Worm (Caenorhabditis elegans) whole organism, L2 larva: ENCODE results near the gene Y6G8.15.
A peak's percentile ranks its signal among the peaks of the same experiment; 100 is the strongest.

Experiments used
- F13H6.1 ChIP-seq: sonication (generic microtip); optimal IDR thresholded peaks from 2 replicates; lab custom pipeline; 2016; ENCODE audit warnings: missing genetic modification characterization, missing compliant biosample characterization
- R02D3.7 ChIP-seq: fragments of 150-350 bp; optimal IDR thresholded peaks from 2 replicates; lab custom pipeline; 2014; ENCODE audit warnings: missing biosample characterization, missing genetic modification characterization
- ZK546.5 ChIP-seq: sonication (generic microtip); optimal IDR thresholded peaks from 2 replicates; lab custom pipeline; 2017; ENCODE audit warnings: missing biosample characterization, missing genetic modification characterization
- alr-1 ChIP-seq: fragments of 150-350 bp; optimal IDR thresholded peaks from 2 replicates; lab custom pipeline; 2014; ENCODE audit warnings: missing biosample characterization, missing genetic modification characterization
- ama-1 ChIP-seq: fragments of 150-350 bp; optimal IDR thresholded peaks from 2 replicates; lab custom pipeline; 2018; ENCODE audit warnings: inconsistent platforms
- blmp-1 ChIP-seq: sonication (generic microtip); optimal IDR thresholded peaks from 2 replicates; lab custom pipeline; 2017; ENCODE audit warnings: missing genetic modification characterization, mild to moderate bottlenecking, missing compliant biosample characterization, antibody characterized with exemption, moderate library complexity; ENCODE audit not compliant: insufficient read depth
- ceh-82 ChIP-seq: fragments of 150-350 bp; optimal IDR thresholded peaks from 2 replicates; lab custom pipeline; 2014; ENCODE audit warnings: missing biosample characterization, missing genetic modification characterization
- crh-2 ChIP-seq: sonication (generic microtip); optimal IDR thresholded peaks from 2 replicates; lab custom pipeline; 2017; ENCODE audit warnings: missing biosample characterization, missing genetic modification characterization
- dmd-4 ChIP-seq: sonication (generic microtip); optimal IDR thresholded peaks from 2 replicates; lab custom pipeline; 2017; ENCODE audit warnings: missing biosample characterization, missing genetic modification characterization
- egl-27 ChIP-seq: sonication (generic microtip); optimal IDR thresholded peaks from 3 replicates; lab custom pipeline; 2017; ENCODE audit warnings: missing biosample characterization, missing genetic modification reagents, missing genetic modification characterization
- fos-1 ChIP-seq: fragments of 150-350 bp; optimal IDR thresholded peaks from 2 replicates; lab custom pipeline; 2014; ENCODE audit warnings: missing biosample characterization, missing genetic modification characterization
- lsy-2 ChIP-seq, 2 experiments: fragments of 150-350 bp in 1 of 2; sonication (generic microtip) in 1 of 2; optimal IDR thresholded peaks; 2 replicates each; lab custom pipeline; 2014 to 2017; ENCODE audit warnings: missing biosample characterization in 2 of 2, missing genetic modification characterization in 2 of 2
- mab-5 ChIP-seq: fragments of 150-350 bp; optimal IDR thresholded peaks from 2 replicates; lab custom pipeline; 2014; ENCODE audit warnings: missing biosample characterization, missing genetic modification characterization
- mbf-1 ChIP-seq: sonication (generic microtip); optimal IDR thresholded peaks from 2 replicates; lab custom pipeline; 2017; ENCODE audit warnings: missing biosample characterization, missing genetic modification characterization
- mdl-1 ChIP-seq, 2 experiments: fragments of 150-350 bp in 1 of 2; sonication (generic microtip) in 1 of 2; optimal IDR thresholded peaks; 2 replicates each; lab custom pipeline; 2017; ENCODE audit warnings: missing biosample characterization in 2 of 2, missing genetic modification characterization in 2 of 2
- nhr-10 ChIP-seq: sonication (generic microtip); optimal IDR thresholded peaks from 2 replicates; lab custom pipeline; 2017; ENCODE audit warnings: missing biosample characterization, missing genetic modification characterization
- nhr-11 ChIP-seq: fragments of 150-350 bp; optimal IDR thresholded peaks from 2 replicates; lab custom pipeline; 2014; ENCODE audit warnings: missing biosample characterization, missing genetic modification characterization
- nhr-12 ChIP-seq: fragments of 150-350 bp; optimal IDR thresholded peaks from 2 replicates; lab custom pipeline; 2014; ENCODE audit warnings: missing biosample characterization, missing genetic modification characterization
- nhr-129 ChIP-seq: fragments of 150-350 bp; optimal IDR thresholded peaks from 2 replicates; lab custom pipeline; 2014; ENCODE audit warnings: missing biosample characterization, missing genetic modification characterization
- nhr-23 ChIP-seq: fragments of 150-350 bp; optimal IDR thresholded peaks from 2 replicates; lab custom pipeline; 2014; ENCODE audit warnings: missing biosample characterization, missing genetic modification reagents, missing genetic modification characterization
- nhr-237 ChIP-seq: fragments of 150-350 bp; optimal IDR thresholded peaks from 2 replicates; lab custom pipeline; 2014; ENCODE audit warnings: missing biosample characterization, missing genetic modification characterization
- nhr-77 ChIP-seq: fragments of 150-350 bp; optimal IDR thresholded peaks from 2 replicates; lab custom pipeline; 2014; ENCODE audit warnings: missing biosample characterization, missing genetic modification characterization
- peb-1 ChIP-seq: fragments of 150-350 bp; optimal IDR thresholded peaks from 2 replicates; lab custom pipeline; 2014; ENCODE audit warnings: missing biosample characterization, missing genetic modification characterization
- skn-1 ChIP-seq: sonication (generic microtip); optimal IDR thresholded peaks from 2 replicates; lab custom pipeline; 2017; ENCODE audit warnings: missing biosample characterization, missing genetic modification characterization
- sma-3 ChIP-seq: sonication (generic microtip); optimal IDR thresholded peaks from 2 replicates; lab custom pipeline; 2016; ENCODE audit warnings: missing genetic modification reagents, missing genetic modification characterization, missing compliant biosample characterization
- snpc-4 ChIP-seq: fragments of 150-350 bp; optimal IDR thresholded peaks from 2 replicates; lab custom pipeline; 2014; ENCODE audit warnings: missing biosample characterization, missing genetic modification characterization
- unc-39 ChIP-seq: fragments of 150-350 bp; optimal IDR thresholded peaks from 2 replicates; lab custom pipeline; 2014; ENCODE audit warnings: missing biosample characterization, missing genetic modification characterization
- unc-55 ChIP-seq: fragments of 150-350 bp; sonication (generic microtip); optimal IDR thresholded peaks from 3 replicates; lab custom pipeline; 2014; ENCODE audit warnings: missing biosample characterization, missing genetic modification reagents, missing genetic modification characterization
- unc-62 ChIP-seq: fragments of 150-350 bp; optimal IDR thresholded peaks from 2 replicates; lab custom pipeline; 2014; ENCODE audit warnings: missing biosample characterization, missing genetic modification reagents, missing genetic modification characterization
- zag-1 ChIP-seq: fragments of 150-350 bp; optimal IDR thresholded peaks from 2 replicates; lab custom pipeline; 2014; ENCODE audit warnings: missing biosample characterization, missing genetic modification characterization
- ztf-11 ChIP-seq: sonication (generic microtip); optimal IDR thresholded peaks from 2 replicates; lab custom pipeline; 2017; ENCODE audit warnings: missing biosample characterization, missing genetic modification characterization

Y6G8.15 gene

ce11 chrV:17624906-17625305 is 14.5 kb upstream of the Y6G8.15 start, which contains the start of gene F57G4.11:
Gene F57G4.11 (plus strand): TSS chrV:17625206.
- TF ChIP-seq nhr-237 (no peak), F13H6.1 (no peak), nhr-129 (tag; lab: Kevin White, UChicago) (no peak), ama-1 (lab: Kevin White, UChicago) (no peak), nhr-12 (tag; lab: Kevin White, UChicago) (no peak), unc-55 (no peak), lsy-2 (tag; optimal IDR thresholded peaks at IDR 0.05; lab: Kevin White, UChicago) (no peak), skn-1 (tag; lab: Kevin White, UChicago) (no peak), blmp-1 (tag; lab: Kevin White, UChicago) (no peak), nhr-77 (no peak)
- TF ChIP-seq, all 48 proteins: peak for 0

DNA sequence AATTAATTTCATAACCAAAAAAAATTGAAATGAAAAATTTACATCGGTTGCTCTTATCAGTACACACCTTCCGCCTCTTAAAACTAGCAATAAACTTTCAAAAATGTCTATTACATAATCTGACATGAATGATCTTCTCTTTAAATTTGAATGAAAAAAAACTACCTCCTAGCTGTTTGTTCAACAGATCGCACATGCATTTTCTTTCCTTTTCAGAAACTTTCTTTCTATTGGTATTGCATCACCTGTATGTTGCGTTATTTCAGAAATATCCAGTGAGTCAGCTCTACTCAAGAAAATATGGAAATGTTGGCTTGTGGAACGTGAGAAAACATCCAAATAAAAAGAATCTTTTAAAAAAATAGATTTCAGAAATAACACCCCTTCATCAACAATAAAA is 12.8 kb upstream of the Y6G8.15 start, which contains the start of gene F57G4.1:
Gene F57G4.1 (plus strand): TSS at position 301 of the 400 bp plus-strand sequence.
- TF ChIP-seq dmd-4 (tag; lab: Kevin White, UChicago) (no peak), nhr-12 (tag; lab: Kevin White, UChicago) (no peak), unc-55 (no peak), ztf-11 (tag; lab: Kevin White, UChicago) (no peak), nhr-10 (tag; lab: Kevin White, UChicago) (no peak)

ce11 chrV:17620266-17620665 is 9.9 kb upstream of the Y6G8.15 start, which contains the start of gene Y6G8.8:
Gene Y6G8.8 (plus strand): TSS chrV:17620566.
- TF ChIP-seq R02D3.7 (tag; lab: Kevin White, UChicago), result no peak
- TF ChIP-seq ceh-82 (tag; lab: Kevin White, UChicago), result no peak
- TF ChIP-seq fos-1, result no peak

DNA sequence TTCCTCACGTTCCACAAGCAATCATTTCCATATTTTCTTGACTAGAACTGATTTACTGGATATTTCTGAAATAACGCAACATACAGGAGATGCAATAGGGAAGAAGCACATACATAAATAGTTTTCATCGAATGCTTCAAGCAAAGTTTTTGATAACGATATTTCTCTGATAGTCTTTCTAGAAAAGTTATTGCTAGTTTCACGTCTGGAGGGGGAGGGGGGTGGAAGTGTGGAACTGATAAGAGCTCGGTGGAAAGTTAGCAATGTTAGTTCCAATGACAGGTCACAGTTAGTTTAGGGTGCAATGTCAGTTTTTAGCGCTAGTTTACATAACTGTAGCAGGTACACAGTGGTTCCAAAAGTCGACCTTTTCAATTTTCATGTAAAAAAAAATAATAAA is 6.4 kb upstream of the Y6G8.15 start, which contains the start of gene Y6G8.6:
Gene Y6G8.6 (minus strand): TSS at position 98 of the 400 bp plus-strand sequence.
- TF ChIP-seq unc-39 (tag; lab: Kevin White, UChicago), result no peak
- TF ChIP-seq alr-1 (tag; lab: Kevin White, UChicago), result no peak
- no peak for TF ChIP-seq dmd-4 (tag; lab: Kevin White, UChicago)
- TF ChIP-seq mdl-1 (tag; optimal IDR thresholded peaks at IDR 0.05; lab: Kevin White, UChicago), result no peak
- peak; percentile 77 for TF ChIP-seq fos-1

ce11 chrV:17615609-17616008 is 5.2 kb upstream of the Y6G8.15 start, which contains the start of gene Y6G8.5:
Gene Y6G8.5 (minus strand): TSS chrV:17615709.
- TF ChIP-seq fos-1 (peak; percentile 11), mab-5 (tag; lab: Kevin White, UChicago) (no peak), unc-62 (GFP tag; lab: Kevin White, UChicago) (no peak)

DNA sequence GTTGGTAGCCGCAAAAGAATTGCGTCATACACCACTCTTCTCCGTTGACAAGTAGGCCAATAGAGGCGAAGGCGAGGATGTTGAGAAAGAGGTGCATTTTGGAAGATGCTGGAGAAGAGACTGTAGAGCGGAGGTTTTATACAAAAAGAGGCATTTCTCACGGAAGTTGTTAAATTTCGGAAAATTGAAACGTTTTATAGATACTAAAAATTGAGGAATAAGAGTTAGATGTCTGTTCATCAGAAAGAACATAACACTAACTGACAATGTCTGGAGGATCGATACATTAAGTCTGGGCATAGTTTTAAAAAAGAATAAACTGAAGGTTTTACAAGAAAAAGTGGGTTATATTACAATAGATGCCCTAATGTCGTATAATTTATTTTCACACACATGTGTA is 3.8 kb upstream of the Y6G8.15 start, which contains the start of gene Y6G8.14:
Gene Y6G8.14 (minus strand): TSS at position 101 of the 400 bp plus-strand sequence.
- no peak for TF ChIP-seq ZK546.5 (tag; lab: Kevin White, UChicago)
- TF ChIP-seq nhr-23 (tag; lab: Kevin White, UChicago), result no peak
- TF ChIP-seq unc-39 (tag; lab: Kevin White, UChicago), result no peak
- TF ChIP-seq blmp-1 (tag; lab: Kevin White, UChicago), result no peak
- TF ChIP-seq mab-5 (tag; lab: Kevin White, UChicago), result no peak
- no peak for TF ChIP-seq ceh-82 (tag; lab: Kevin White, UChicago)
- no peak for TF ChIP-seq sma-3 (GFP tag; lab: Kevin White, UChicago)
- TF ChIP-seq nhr-11 (tag; lab: Kevin White, UChicago), result no peak
- TF ChIP-seq zag-1 (tag; lab: Kevin White, UChicago), result no peak
- no peak for TF ChIP-seq skn-1 (tag; lab: Kevin White, UChicago)
- TF ChIP-seq peb-1 (tag; lab: Kevin White, UChicago), result no peak
- no peak for TF ChIP-seq mdl-1 (tag; optimal IDR thresholded peaks at IDR 0.05; lab: Kevin White, UChicago)
- no peak for TF ChIP-seq nhr-129 (tag; lab: Kevin White, UChicago)

ce11 chrV:17607797-17608196 is 2.6 kb downstream of the Y6G8.15 start, which contains the start of gene srz-91:
Gene srz-91 (plus strand): TSS chrV:17608097.
- TF ChIP-seq crh-2 (tag; lab: Kevin White, UChicago), result no peak
- TF ChIP-seq unc-62 (GFP tag; lab: Kevin White, UChicago), result no peak
- no peak for TF ChIP-seq mbf-1
- no peak for TF ChIP-seq fos-1
- TF ChIP-seq egl-27 (tag; lab: Kevin White, UChicago), result no peak
- no peak for TF ChIP-seq nhr-77
- no peak for TF ChIP-seq nhr-11 (tag; lab: Kevin White, UChicago)
- no peak for TF ChIP-seq snpc-4
- TF ChIP-seq sma-3 (GFP tag; lab: Kevin White, UChicago), result no peak
- TF ChIP-seq nhr-129 (tag; lab: Kevin White, UChicago), result no peak
